Fruit fly (Drosophila melanogaster) whole organism, embryonic: ENCODE data around the gene mRpL16.

ENCODE experiments used
- BtbVII ChIP-seq: fragments of 200-800 bp; sonication (Bioruptor generic); optimal IDR thresholded peaks from 3 replicates; lab custom pipeline; 2017; ENCODE audit warnings: missing biosample characterization, mild to moderate bottlenecking, missing genetic modification characterization
- CG10274 ChIP-seq: fragments of 200-800 bp; sonication (Bioruptor generic); optimal IDR thresholded peaks from 3 replicates; lab custom pipeline; 2017; ENCODE audit warnings: missing biosample characterization, mild to moderate bottlenecking, missing genetic modification characterization
- CG10543 ChIP-seq: fragments of 200-800 bp; sonication (Bioruptor generic); optimal IDR thresholded peaks from 3 replicates; lab custom pipeline; 2017; ENCODE audit warnings: missing biosample characterization, mild to moderate bottlenecking, missing genetic modification characterization, moderate library complexity
- CG13624 ChIP-seq: fragments of 200-800 bp; sonication (Bioruptor generic); optimal IDR thresholded peaks from 2 replicates; lab custom pipeline; 2016; ENCODE audit warnings: missing biosample characterization, missing genetic modification characterization
- CG14667 ChIP-seq: fragments of 200-800 bp; sonication (Bioruptor generic); IDR thresholded peaks from 2 replicates; pipeline ENCODE4 v1.3.6; 2022; ENCODE audit warnings: missing biosample characterization, missing genetic modification characterization
- CG15011 ChIP-seq: fragments of 200-800 bp; sonication (Bioruptor generic); optimal IDR thresholded peaks from 3 replicates; lab custom pipeline; 2018; ENCODE audit warnings: missing biosample characterization, mild to moderate bottlenecking, missing genetic modification characterization
- CG15514 ChIP-seq: fragments of 200-800 bp; sonication (Bioruptor generic); optimal IDR thresholded peaks from 3 replicates; lab custom pipeline; 2017; ENCODE audit warnings: missing biosample characterization, missing genetic modification characterization, mild to moderate bottlenecking, moderate library complexity, missing genetic modification reagents
- CG17912 ChIP-seq: fragments of 200-800 bp; sonication (Bioruptor generic); optimal IDR thresholded peaks from 2 replicates; lab custom pipeline; 2018; ENCODE audit warnings: missing biosample characterization, mild to moderate bottlenecking, missing genetic modification characterization
- CG18476 ChIP-seq: fragments of 200-800 bp; sonication (Bioruptor generic); optimal IDR thresholded peaks from 2 replicates; lab custom pipeline; 2016; ENCODE audit warnings: missing biosample characterization, mild to moderate bottlenecking, missing genetic modification characterization
- CG18764 ChIP-seq: fragments of 200-800 bp; sonication (Bioruptor generic); optimal IDR thresholded peaks from 3 replicates; lab custom pipeline; 2016; ENCODE audit warnings: missing biosample characterization, missing genetic modification characterization
- CG2202 ChIP-seq: fragments of 200-800 bp; sonication (Bioruptor generic); optimal IDR thresholded peaks from 2 replicates; lab custom pipeline; 2018; ENCODE audit warnings: missing biosample characterization, mild to moderate bottlenecking, missing genetic modification characterization
- CG2889 ChIP-seq: fragments of 200-800 bp; sonication (Bioruptor generic); IDR thresholded peaks from 3 replicates; pipeline ENCODE4 v1.3.6; 2022; ENCODE audit warnings: missing biosample characterization, missing genetic modification characterization
- CG30020 ChIP-seq: fragments of 200-800 bp; optimal IDR thresholded peaks from 2 replicates; lab custom pipeline; 2019; ENCODE audit warnings: missing biosample characterization, mild to moderate bottlenecking, missing genetic modification characterization, moderate library complexity
- CG30431 ChIP-seq: fragments of 200-800 bp; sonication (Bioruptor generic); optimal IDR thresholded peaks from 2 replicates; lab custom pipeline; 2017; ENCODE audit warnings: missing biosample characterization, missing genetic modification characterization
- CG3065 ChIP-seq: fragments of 200-800 bp; sonication (Bioruptor generic); optimal IDR thresholded peaks from 2 replicates; lab custom pipeline; 2016; ENCODE audit warnings: missing biosample characterization, missing genetic modification characterization
- CG4282 ChIP-seq: fragments of 200-800 bp; sonication (Bioruptor generic); optimal IDR thresholded peaks from 2 replicates; lab custom pipeline; 2016; ENCODE audit warnings: missing biosample characterization, missing genetic modification characterization
- CG6654 ChIP-seq: fragments of 200-800 bp; sonication (Bioruptor generic); optimal IDR thresholded peaks from 2 replicates; lab custom pipeline; 2017; ENCODE audit warnings: missing biosample characterization, mild to moderate bottlenecking, missing genetic modification characterization
- CG6765 ChIP-seq: fragments of 200-800 bp; sonication (Bioruptor generic); optimal IDR thresholded peaks from 3 replicates; lab custom pipeline; 2017; ENCODE audit warnings: missing biosample characterization, mild to moderate bottlenecking, missing genetic modification characterization
- CG7357 ChIP-seq: fragments of 200-800 bp; sonication (Bioruptor generic); IDR thresholded peaks from 3 replicates; pipeline ENCODE4 v1.3.6; 2022; ENCODE audit warnings: missing biosample characterization, missing genetic modification characterization
- CG7928 ChIP-seq: fragments of 200-800 bp; sonication (Bioruptor generic); optimal IDR thresholded peaks from 2 replicates; lab custom pipeline; 2017; ENCODE audit warnings: missing biosample characterization, mild to moderate bottlenecking, missing genetic modification characterization
- CG8089 ChIP-seq: fragments of 200-800 bp; sonication (Bioruptor generic); optimal IDR thresholded peaks from 3 replicates; lab custom pipeline; 2016; ENCODE audit warnings: missing biosample characterization, missing genetic modification characterization
- CG8281 ChIP-seq: fragments of 200-800 bp; sonication (Bioruptor generic); optimal IDR thresholded peaks from 2 replicates; lab custom pipeline; 2018; ENCODE audit warnings: missing biosample characterization, mild to moderate bottlenecking, missing genetic modification characterization, moderate library complexity
- CG8290 ChIP-seq, 3 experiments: fragments of 200-800 bp; sonication (Bioruptor generic); optimal IDR thresholded peaks; 2 replicates each; lab custom pipeline; 2016 to 2019; ENCODE audit warnings: missing biosample characterization in 3 of 3, missing genetic modification characterization in 3 of 3, mild to moderate bottlenecking in 2 of 3, moderate library complexity in 1 of 3
- CG8924 ChIP-seq: fragments of 200-800 bp; optimal IDR thresholded peaks from 3 replicates; lab custom pipeline; 2019; ENCODE audit warnings: missing biosample characterization, mild to moderate bottlenecking, missing genetic modification characterization, moderate library complexity
- CHES-1-like ChIP-seq: fragments of 200-800 bp; sonication (Bioruptor generic); optimal IDR thresholded peaks from 2 replicates; lab custom pipeline; 2016; ENCODE audit warnings: missing biosample characterization, missing genetic modification characterization
- Fer3 ChIP-seq: fragments of 200-800 bp; sonication (Bioruptor generic); optimal IDR thresholded peaks from 2 replicates; lab custom pipeline; 2018; ENCODE audit warnings: missing biosample characterization, mild to moderate bottlenecking, missing genetic modification characterization, moderate library complexity
- HLH3B ChIP-seq: fragments of 200-800 bp; sonication (Bioruptor generic); IDR thresholded peaks from 2 replicates; pipeline ENCODE4 v1.3.6; 2022; ENCODE audit warnings: missing biosample characterization, missing genetic modification characterization
- Hmr ChIP-seq: fragments of 200-800 bp; sonication (Bioruptor generic); optimal IDR thresholded peaks from 3 replicates; lab custom pipeline; 2017; ENCODE audit warnings: mild to moderate bottlenecking, missing biosample characterization, missing genetic modification reagents, missing genetic modification characterization
- Rx ChIP-seq: fragments of 200-800 bp; sonication (Bioruptor generic); IDR thresholded peaks from 2 replicates; pipeline ENCODE4 v1.3.6; 2022; ENCODE audit warnings: missing biosample characterization, missing genetic modification characterization
- YL-1 ChIP-seq: fragments of 200-800 bp; sonication (Bioruptor generic); optimal IDR thresholded peaks from 3 replicates; lab custom pipeline; 2017; ENCODE audit warnings: missing biosample characterization, mild to moderate bottlenecking, missing genetic modification characterization
- ac ChIP-seq: fragments of 200-800 bp; sonication (Bioruptor generic); optimal IDR thresholded peaks from 3 replicates; lab custom pipeline; 2017; ENCODE audit warnings: missing biosample characterization, mild to moderate bottlenecking, missing genetic modification characterization
- amos ChIP-seq: fragments of 200-800 bp; sonication (Bioruptor generic); IDR thresholded peaks from 2 replicates; pipeline ENCODE4 v1.3.6; 2022; ENCODE audit warnings: missing biosample characterization, missing genetic modification characterization; ENCODE audit not compliant: partially characterized antibody
- ap ChIP-seq: fragments of 200-800 bp; sonication (Bioruptor generic); IDR thresholded peaks from 2 replicates; pipeline ENCODE4 v1.3.6; 2022; ENCODE audit warnings: missing biosample characterization, missing genetic modification characterization
- bowl ChIP-seq: fragments of 200-800 bp; sonication (Bioruptor generic); IDR thresholded peaks from 2 replicates; pipeline ENCODE4 v1.3.6; 2022; ENCODE audit warnings: missing biosample characterization, missing genetic modification characterization
- caup ChIP-seq: fragments of 200-800 bp; sonication (Bioruptor generic); optimal IDR thresholded peaks from 3 replicates; lab custom pipeline; 2017; ENCODE audit warnings: missing biosample characterization, mild to moderate bottlenecking, missing genetic modification characterization, moderate library complexity; ENCODE audit not compliant: severe bottlenecking
- corto ChIP-seq: fragments of 200-800 bp; sonication (Bioruptor generic); optimal IDR thresholded peaks from 2 replicates; lab custom pipeline; 2016; ENCODE audit warnings: missing biosample characterization, mild to moderate bottlenecking, missing genetic modification characterization, moderate library complexity
- danr ChIP-seq: fragments of 200-800 bp; sonication (Bioruptor generic); IDR thresholded peaks from 2 replicates; pipeline ENCODE4 v1.3.6; 2022; ENCODE audit warnings: missing biosample characterization, missing genetic modification characterization
- grau ChIP-seq: fragments of 200-800 bp; optimal IDR thresholded peaks from 3 replicates; lab custom pipeline; 2019; ENCODE audit warnings: missing biosample characterization, mild to moderate bottlenecking, missing genetic modification characterization, moderate library complexity
- ind ChIP-seq: fragments of 200-800 bp; sonication (Bioruptor generic); optimal IDR thresholded peaks from 3 replicates; lab custom pipeline; 2016; ENCODE audit warnings: missing biosample characterization, missing genetic modification characterization
- klu ChIP-seq: fragments of 200-800 bp; sonication (Bioruptor generic); IDR thresholded peaks from 2 replicates; pipeline ENCODE4 v1.3.6; 2022; ENCODE audit warnings: missing biosample characterization, missing genetic modification characterization
- oc ChIP-seq: fragments of 200-800 bp; sonication (Bioruptor generic); optimal IDR thresholded peaks from 2 replicates; lab custom pipeline; 2018; ENCODE audit warnings: missing biosample characterization, mild to moderate bottlenecking, missing genetic modification characterization, moderate library complexity
- pfk ChIP-seq: fragments of 200-800 bp; sonication (Bioruptor generic); optimal IDR thresholded peaks from 2 replicates; lab custom pipeline; 2018; ENCODE audit warnings: missing biosample characterization, mild to moderate bottlenecking, missing genetic modification characterization, moderate library complexity
- salm ChIP-seq: fragments of 200-800 bp; sonication (Bioruptor generic); optimal IDR thresholded peaks from 2 replicates; lab custom pipeline; 2018; ENCODE audit warnings: missing biosample characterization, mild to moderate bottlenecking, missing genetic modification characterization
- schlank ChIP-seq: fragments of 200-800 bp; sonication (Bioruptor generic); optimal IDR thresholded peaks from 2 replicates; lab custom pipeline; 2018; ENCODE audit warnings: missing biosample characterization, mild to moderate bottlenecking, missing genetic modification characterization
- shn ChIP-seq: fragments of 200-800 bp; sonication (Bioruptor generic); optimal IDR thresholded peaks from 3 replicates; lab custom pipeline; 2016; ENCODE audit warnings: missing biosample characterization, missing genetic modification characterization
- sima ChIP-seq: fragments of 200-800 bp; sonication (Bioruptor generic); optimal IDR thresholded peaks from 2 replicates; lab custom pipeline; 2016; ENCODE audit warnings: missing biosample characterization, missing genetic modification characterization
- sqz ChIP-seq: fragments of 200-800 bp; sonication (Bioruptor generic); optimal IDR thresholded peaks from 3 replicates; lab custom pipeline; 2018; ENCODE audit warnings: missing biosample characterization, mild to moderate bottlenecking, missing genetic modification characterization
- toy ChIP-seq: fragments of 200-800 bp; sonication (Bioruptor generic); IDR thresholded peaks from 2 replicates; pipeline ENCODE4 v1.3.6; 2022; ENCODE audit warnings: missing biosample characterization, missing genetic modification characterization
- wek ChIP-seq: fragments of 200-800 bp; sonication (Bioruptor generic); optimal IDR thresholded peaks from 3 replicates; lab custom pipeline; 2018; ENCODE audit warnings: missing biosample characterization, mild to moderate bottlenecking, missing genetic modification characterization, moderate library complexity
- zfh2 ChIP-seq: fragments of 200-800 bp; sonication (Bioruptor generic); optimal IDR thresholded peaks from 2 replicates; lab custom pipeline; 2016; ENCODE audit warnings: missing biosample characterization, missing genetic modification characterization

Gene mRpL16

dm6 chrX:1907727-1908264 lies 17.7 kb downstream of the mRpL16 start, which contains the start of gene mip130 (continued):
- no peak for TF ChIP-seq CG6654 (GFP tag; lab: Kevin White, UChicago)
- no peak for TF ChIP-seq klu
- TF ChIP-seq CG6765: no peak
- no peak for TF ChIP-seq corto (GFP tag; lab: Kevin White, UChicago)
- TF ChIP-seq ac (GFP tag; lab: Kevin White, UChicago): no peak
- no peak for TF ChIP-seq YL-1 (GFP tag; lab: Kevin White, UChicago)
- no peak for TF ChIP-seq bowl (GFP tag; lab: Robert Waterston, UW)
- no peak for TF ChIP-seq pfk (GFP tag; lab: Kevin White, UChicago)
- no peak for TF ChIP-seq ap (GFP tag; lab: Robert Waterston, UW)
- TF ChIP-seq grau (tag; lab: Kevin White, UChicago): peak; percentile 57
- no peak for TF ChIP-seq schlank
- TF ChIP-seq CG10274 (GFP tag; lab: Kevin White, UChicago): peak; percentile 99
- TF ChIP-seq HLH3B (GFP tag; lab: Robert Waterston, UW): peak; percentile 50; the same call in 1 of the 2 replicates
- TF ChIP-seq CG18476 (GFP tag; lab: Kevin White, UChicago): peak; percentile 12
- no peak for TF ChIP-seq CG8290 (GFP tag; optimal IDR thresholded peaks at IDR 0.05; lab: Kevin White, UChicago)
- no peak for TF ChIP-seq CG8290 (tag; optimal IDR thresholded peaks at IDR 0.05; lab: Kevin White, UChicago)
- TF ChIP-seq oc: no peak
- TF ChIP-seq CG7357 (GFP tag; lab: Robert Waterston, UW): no peak
- TF ChIP-seq BtbVII: no peak
- TF ChIP-seq CG30020 (tag; lab: Kevin White, UChicago): peak; percentile 12
- TF ChIP-seq danr: 0 out of 2 replicates have a peak, but pooled peaks have one; percentile 23
- no peak for TF ChIP-seq wek (GFP tag; lab: Kevin White, UChicago)
- TF ChIP-seq CG7928 (GFP tag; lab: Kevin White, UChicago): no peak
- TF ChIP-seq sima (GFP tag; lab: Kevin White, UChicago): no peak
- no peak for TF ChIP-seq CG8281 (tag; lab: Kevin White, UChicago)
- TF ChIP-seq CG4282 (GFP tag; lab: Kevin White, UChicago): no peak
- TF ChIP-seq CG2202: no peak
- no peak for TF ChIP-seq CG15011 (GFP tag; lab: Kevin White, UChicago)
- TF ChIP-seq CG8089 (GFP tag; lab: Kevin White, UChicago): no peak
- peak; percentile 13 for TF ChIP-seq Fer3 (tag; lab: Kevin White, UChicago)
- TF ChIP-seq CG30431: no peak
- no peak for TF ChIP-seq toy
- peak; percentile 63 for TF ChIP-seq Hmr (GFP tag; lab: Kevin White, UChicago)
- TF ChIP-seq CHES-1-like (GFP tag; lab: Kevin White, UChicago): no peak
- TF ChIP-seq CG17912 (GFP tag; lab: Kevin White, UChicago): no peak
- no peak for TF ChIP-seq CG3065 (GFP tag; lab: Kevin White, UChicago)
- TF ChIP-seq Rx (GFP tag; lab: Robert Waterston, UW): no peak
- TF ChIP-seq CG8924 (tag; lab: Kevin White, UChicago): peak; percentile 55
- TF ChIP-seq shn (GFP tag; lab: Kevin White, UChicago): no peak
- peak; percentile 21 for TF ChIP-seq zfh2 (GFP tag; lab: Kevin White, UChicago)
- peak; percentile 57 for TF ChIP-seq CG13624 (GFP tag; lab: Kevin White, UChicago)
- peak; percentile 28 for TF ChIP-seq CG18764 (GFP tag; lab: Kevin White, UChicago)
- peak; percentile 57 for TF ChIP-seq ind (GFP tag; lab: Kevin White, UChicago)
- TF ChIP-seq caup (GFP tag; lab: Kevin White, UChicago): peak; percentile 36
- TF ChIP-seq CG10543 (GFP tag; lab: Kevin White, UChicago): peak; percentile 60
- peak; percentile 88 for TF ChIP-seq sqz (GFP tag; lab: Kevin White, UChicago)
- TF ChIP-seq salm: no peak
- TF ChIP-seq CG14667 (GFP tag; lab: Robert Waterston, UW): no peak
- no peak for TF ChIP-seq CG15514 (GFP tag; lab: Kevin White, UChicago)
- TF ChIP-seq amos (GFP tag; lab: Robert Waterston, UW): peak; percentile 66
- no peak for TF ChIP-seq CG2889 (GFP tag; lab: Robert Waterston, UW)
